Worm (Caenorhabditis elegans) whole organism, late embryonic: ENCODE results near the gene Y59E9AL.4.

Experiments used
- Y22D7AL.16 ChIP-seq: sonication (generic microtip); optimal IDR thresholded peaks from 2 replicates; lab custom pipeline; 2016; ENCODE audit warnings: missing genetic modification characterization, missing compliant biosample characterization
- ama-1 ChIP-seq: fragments of 150-350 bp; optimal IDR thresholded peaks from 2 replicates; lab custom pipeline; 2014
- ceh-24 ChIP-seq: sonication (generic microtip); optimal IDR thresholded peaks from 2 replicates; lab custom pipeline; 2016; ENCODE audit warnings: mild to moderate bottlenecking, missing genetic modification characterization, missing compliant biosample characterization
- ceh-6 ChIP-seq: fragments of 200-800 bp; sonication (Bioruptor generic); optimal IDR thresholded peaks from 2 replicates; lab custom pipeline; 2018; ENCODE audit warnings: mild to moderate bottlenecking, missing genetic modification characterization, missing compliant biosample characterization
- ceh-9 ChIP-seq: sonication (generic microtip); optimal IDR thresholded peaks from 2 replicates; lab custom pipeline; 2016; ENCODE audit warnings: mild to moderate bottlenecking, missing genetic modification characterization, inconsistent platforms, missing compliant biosample characterization
- fkh-10 ChIP-seq: fragments of 150-350 bp; optimal IDR thresholded peaks from 2 replicates; lab custom pipeline; 2014; ENCODE audit warnings: missing biosample characterization, missing genetic modification reagents, missing genetic modification characterization
- hlh-13 ChIP-seq: fragments of 200-800 bp; sonication (Bioruptor generic); optimal IDR thresholded peaks from 2 replicates; lab custom pipeline; 2018; ENCODE audit warnings: mild to moderate bottlenecking, missing genetic modification characterization, missing compliant biosample characterization
- hlh-30 ChIP-seq: sonication (generic microtip); optimal IDR thresholded peaks from 2 replicates; lab custom pipeline; 2017; ENCODE audit warnings: antibody characterized with exemption, missing genetic modification characterization, missing compliant biosample characterization; ENCODE audit not compliant: insufficient read depth
- lin-11 ChIP-seq: fragments of 200-800 bp; sonication (Bioruptor generic); optimal IDR thresholded peaks from 2 replicates; lab custom pipeline; 2018; ENCODE audit warnings: mild to moderate bottlenecking, missing genetic modification characterization, missing compliant biosample characterization
- nhr-11 ChIP-seq: fragments of 150-350 bp; optimal IDR thresholded peaks from 2 replicates; lab custom pipeline; 2014; ENCODE audit warnings: missing biosample characterization, missing genetic modification characterization
- pag-3 ChIP-seq: sonication (generic microtip); optimal IDR thresholded peaks from 2 replicates; lab custom pipeline; 2016; ENCODE audit warnings: missing compliant biosample characterization, missing genetic modification characterization, borderline replicate concordance
- pax-1 ChIP-seq: fragments of 150-350 bp; optimal IDR thresholded peaks from 2 replicates; lab custom pipeline; 2014; ENCODE audit warnings: missing biosample characterization, missing genetic modification characterization
- pha-4 ChIP-seq: fragments of 150-350 bp; optimal IDR thresholded peaks from 2 replicates; lab custom pipeline; 2018; ENCODE audit warnings: missing biosample characterization, missing genetic modification reagents, missing genetic modification characterization
- tbx-2 ChIP-seq: sonication (generic microtip); optimal IDR thresholded peaks from 2 replicates; lab custom pipeline; 2016; ENCODE audit warnings: missing genetic modification characterization, missing compliant biosample characterization

DNA sequence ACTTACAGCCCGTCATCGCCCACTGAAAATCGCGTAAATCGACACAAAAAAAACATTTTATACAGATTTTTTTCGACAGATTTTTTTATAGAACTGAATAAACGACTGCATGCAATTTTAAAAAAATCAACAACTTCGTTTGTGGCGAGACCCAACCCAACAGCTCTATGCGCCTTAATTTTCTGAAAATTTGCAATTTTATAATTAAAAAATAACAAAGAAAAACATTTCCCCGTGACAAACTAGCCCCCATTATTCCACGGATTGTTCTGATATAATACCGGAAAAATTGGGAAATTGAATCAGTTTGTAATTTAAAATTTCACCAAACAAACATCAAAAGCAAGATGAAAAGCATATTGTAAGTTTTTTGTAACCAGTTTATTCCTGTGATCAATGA lies 49.0 kb downstream of the Y59E9AL.4 start, which contains the start of gene ptp-5.1:
- no peak for TF ChIP-seq ceh-24 (tag; lab: Kevin White, UChicago)
- no peak for TF ChIP-seq fkh-10
- no peak for TF ChIP-seq ama-1
- TF ChIP-seq pax-1 (tag; lab: Kevin White, UChicago): no peak
- no peak for TF ChIP-seq nhr-11 (tag; lab: Kevin White, UChicago)
- TF ChIP-seq ceh-6 (GFP tag; lab: Kevin White, UChicago): no peak
- TF ChIP-seq Y22D7AL.16 (tag; lab: Kevin White, UChicago): no peak
- no peak for TF ChIP-seq lin-11 (tag; lab: Kevin White, UChicago)
- TF ChIP-seq ceh-9 (tag; lab: Kevin White, UChicago): no peak
- TF ChIP-seq hlh-13 (GFP tag; lab: Kevin White, UChicago): no peak
- TF ChIP-seq pag-3 (tag; lab: Kevin White, UChicago): no peak
- no peak for TF ChIP-seq hlh-30 (tag; lab: Kevin White, UChicago)
- no peak for TF ChIP-seq tbx-2 (tag; lab: Kevin White, UChicago)
- TF ChIP-seq pha-4: no peak
